Worm (Caenorhabditis elegans): ENCODE measurements around the gene acc-1.

The acc-1 gene

ce11 chrIV:9696513-9696912, 38.7 kb downstream of the acc-1 start:
- TF ChIP-seq elt-1 (tag; optimal IDR thresholded peaks at IDR 0.05) (no peak), skn-1 (tag; optimal IDR thresholded peaks at IDR 0.05) (no peak)

ce11 chrIV:9697869-9698268, 40.0 kb downstream of the acc-1 start:
- no peak for TF ChIP-seq sma-3 (GFP tag; optimal IDR thresholded peaks at IDR 0.05)
- TF ChIP-seq gmeb-1 (tag; optimal IDR thresholded peaks at IDR 0.05): no peak
- TF ChIP-seq nhr-6 (tag; optimal IDR thresholded peaks at IDR 0.05): no peak
- no peak for TF ChIP-seq ceh-16 (tag; optimal IDR thresholded peaks at IDR 0.05)
- no peak for TF ChIP-seq snpc-4 (tag; optimal IDR thresholded peaks at IDR 0.05)
- no peak for TF ChIP-seq ceh-82 (tag; optimal IDR thresholded peaks at IDR 0.05)
- no peak for TF ChIP-seq mdl-1 (tag; optimal IDR thresholded peaks at IDR 0.05)
- TF ChIP-seq lin-13 (GFP tag; optimal IDR thresholded peaks at IDR 0.05): no peak
- no peak for TF ChIP-seq unc-62 (GFP tag; optimal IDR thresholded peaks at IDR 0.05)

ce11 chrIV:9699062-9699461, 41.2 kb downstream of the acc-1 start:
- no peak for TF ChIP-seq nhr-6 (tag; optimal IDR thresholded peaks at IDR 0.05)
- TF ChIP-seq fos-1 (tag; optimal IDR thresholded peaks at IDR 0.05): no peak
- TF ChIP-seq unc-55 (GFP tag; optimal IDR thresholded peaks at IDR 0.05): no peak
- TF ChIP-seq ztf-1 (GFP tag; conservative IDR thresholded peaks at IDR 0.05): no peak
- TF ChIP-seq ceh-82 (tag; optimal IDR thresholded peaks at IDR 0.05): no peak
- no peak for TF ChIP-seq crh-2 (tag; optimal IDR thresholded peaks at IDR 0.05)
- TF ChIP-seq nhr-10 (tag; optimal IDR thresholded peaks at IDR 0.05): no peak
- no peak for TF ChIP-seq unc-39 (tag; optimal IDR thresholded peaks at IDR 0.05)
- no peak for TF ChIP-seq mab-5 (tag; optimal IDR thresholded peaks at IDR 0.05)
- TF ChIP-seq lin-13 (GFP tag; optimal IDR thresholded peaks at IDR 0.05): no peak
- no peak for TF ChIP-seq aly-2 (tag; optimal IDR thresholded peaks at IDR 0.05)
- TF ChIP-seq ztf-4 (tag; optimal IDR thresholded peaks at IDR 0.05): no peak
- TF ChIP-seq ztf-11 (tag; optimal IDR thresholded peaks at IDR 0.05): no peak
- no peak for TF ChIP-seq nhr-23 (tag; optimal IDR thresholded peaks at IDR 0.05)
- TF ChIP-seq Y55F3AM.14 (GFP tag; optimal IDR thresholded peaks at IDR 0.05): no peak
- TF ChIP-seq dmd-4 (tag; optimal IDR thresholded peaks at IDR 0.05): no peak
- TF ChIP-seq egl-27 (tag; optimal IDR thresholded peaks at IDR 0.05): no peak

- TF ChIP-seq gmeb-1 (tag; optimal IDR thresholded peaks at IDR 0.05) (peak; percentile 21), R02D3.7 (tag; optimal IDR thresholded peaks at IDR 0.05) (no peak), egl-27 (tag; optimal IDR thresholded peaks at IDR 0.05) (no peak), unc-55 (GFP tag; optimal IDR thresholded peaks at IDR 0.05) (no peak), dmd-4 (tag; optimal IDR thresholded peaks at IDR 0.05) (no peak), snpc-4 (tag; optimal IDR thresholded peaks at IDR 0.05) (no peak), mbf-1 (tag; optimal IDR thresholded peaks at IDR 0.05) (no peak), ztf-4 (tag; optimal IDR thresholded peaks at IDR 0.05) (no peak), lin-13 (GFP tag; optimal IDR thresholded peaks at IDR 0.05) (peak; percentile 62), mab-5 (tag; optimal IDR thresholded peaks at IDR 0.05) (peak; percentile 20), F13H6.1 (tag; optimal IDR thresholded peaks at IDR 0.05) (no peak), nhr-23 (tag; optimal IDR thresholded peaks at IDR 0.05) (no peak), sma-9 (GFP tag; optimal IDR thresholded peaks at IDR 0.05) (peak; percentile 11), sma-9 (tag; optimal IDR thresholded peaks at IDR 0.05) (no peak), ZK546.5 (tag; optimal IDR thresholded peaks at IDR 0.05) (no peak), Y55F3AM.14 (GFP tag; optimal IDR thresholded peaks at IDR 0.05) (no peak), unc-62 (GFP tag; optimal IDR thresholded peaks at IDR 0.05) (no peak), ztf-11 (tag; optimal IDR thresholded peaks at IDR 0.05) (no peak), mdl-1 (tag; optimal IDR thresholded peaks at IDR 0.05) (no peak), nhr-25 (tag; optimal IDR thresholded peaks at IDR 0.05) (no peak), elt-3 (tag; optimal IDR thresholded peaks at IDR 0.05) (no peak), zag-1 (tag; optimal IDR thresholded peaks at IDR 0.05) (no peak), ceh-82 (tag; optimal IDR thresholded peaks at IDR 0.05) (no peak), ama-1 (optimal IDR thresholded peaks at IDR 0.05) (no peak), peb-1 (tag; optimal IDR thresholded peaks at IDR 0.05) (no peak), C34F6.9 (tag; optimal IDR thresholded peaks at IDR 0.05) (peak; percentile 73), alr-1 (tag; optimal IDR thresholded peaks at IDR 0.05) (no peak), nhr-21 (tag; optimal IDR thresholded peaks at IDR 0.05) (no peak), lin-11 (tag; optimal IDR thresholded peaks at IDR 0.05) (no peak), ztf-1 (GFP tag; conservative IDR thresholded peaks at IDR 0.05) (no peak), nhr-10 (tag; optimal IDR thresholded peaks at IDR 0.05) (no peak), lin-39 (tag; optimal IDR thresholded peaks at IDR 0.05) (no peak), nhr-129 (tag; optimal IDR thresholded peaks at IDR 0.05) (peak; percentile 40), nhr-77 (tag; optimal IDR thresholded peaks at IDR 0.05) (no peak), nhr-12 (tag; optimal IDR thresholded peaks at IDR 0.05) (no peak), sem-4 (tag; optimal IDR thresholded peaks at IDR 0.05) (no peak), nhr-6 (tag; optimal IDR thresholded peaks at IDR 0.05) (no peak), lsy-2 (tag; optimal IDR thresholded peaks at IDR 0.05) (peak; percentile 90 to 98), nhr-11 (tag; optimal IDR thresholded peaks at IDR 0.05) (no peak), ceh-16 (tag; optimal IDR thresholded peaks at IDR 0.05) (no peak), sma-3 (GFP tag; optimal IDR thresholded peaks at IDR 0.05) (no peak)
Observed at ce11 chrIV:9706704-9707197, 48.9 kb downstream of the acc-1 start, which contains the start of the genes dcaf-1 and dph-3. Gene dcaf-1 (minus strand): TSS chrIV:9706723. Gene dph-3 (plus strand): TSS chrIV:9707147.

Data from whole organism, L2 larva.